Worm (Caenorhabditis elegans) whole organism, early embryonic: ENCODE measurements around the gene T26H5.14.

Source experiments
- ama-1 ChIP-seq: fragments of 150-350 bp; optimal IDR thresholded peaks from 2 replicates; lab custom pipeline; 2014
- pes-1 ChIP-seq: fragments of 200-800 bp; sonication (Bioruptor generic); IDR thresholded peaks from 2 replicates; pipeline ENCODE4 v1.3.6; 2022; ENCODE audit warnings: missing genetic modification reagents, missing genetic modification characterization, missing compliant biosample characterization
- sea-1 ChIP-seq: fragments of 200-800 bp; sonication (Bioruptor generic); conservative IDR thresholded peaks from 2 replicates; pipeline ENCODE4 v1.3.6; 2022; ENCODE audit warnings: missing genetic modification characterization, missing compliant biosample characterization
- tbx-37 ChIP-seq: fragments of 200-800 bp; sonication (Bioruptor generic); conservative IDR thresholded peaks from 2 replicates; pipeline ENCODE4 v1.3.6; 2022; ENCODE audit warnings: missing genetic modification reagents, missing genetic modification characterization, missing compliant biosample characterization

ce11 chrV:15495169-15495568, 46.2 kb downstream of the T26H5.14 start, which contains the start of gene srh-219:
- TF ChIP-seq ama-1 (lab: Kevin White, UChicago) (no peak), sea-1 (GFP tag; lab: Robert Waterston, UW) (no peak), pes-1 (GFP tag; lab: Robert Waterston, UW) (no peak), tbx-37 (GFP tag; lab: Robert Waterston, UW) (no peak)
